Fruit fly (Drosophila melanogaster) whole organism, adult: ENCODE results near the gene CG5592.

Experiments
- CG12768 ChIP-seq: fragments of 200-800 bp; sonication (Bioruptor generic); optimal IDR thresholded peaks from 2 replicates; lab custom pipeline; 2017; ENCODE audit warnings: missing biosample characterization, missing genetic modification characterization, mild to moderate bottlenecking, moderate library complexity, missing genetic modification reagents
- CG14711 ChIP-seq: fragments of 200-800 bp; sonication (Bioruptor generic); optimal IDR thresholded peaks from 2 replicates; lab custom pipeline; 2018; ENCODE audit warnings: missing biosample characterization, mild to moderate bottlenecking, missing genetic modification characterization, moderate library complexity
- CG33017 ChIP-seq: fragments of 200-800 bp; sonication (Bioruptor generic); optimal IDR thresholded peaks from 2 replicates; lab custom pipeline; 2018; ENCODE audit warnings: missing biosample characterization, mild to moderate bottlenecking, missing genetic modification characterization, moderate library complexity
- CG5204 ChIP-seq: fragments of 200-800 bp; sonication (Bioruptor generic); optimal IDR thresholded peaks from 2 replicates; lab custom pipeline; 2016; ENCODE audit warnings: missing biosample characterization, missing genetic modification characterization
- Hr96 ChIP-seq: fragments of 200-800 bp; sonication (Bioruptor generic); optimal IDR thresholded peaks from 2 replicates; lab custom pipeline; 2016; ENCODE audit warnings: missing biosample characterization, missing genetic modification characterization
- kay ChIP-seq: fragments of 200-800 bp; sonication (Bioruptor generic); peaks from one replicate; lab custom pipeline; 2016; ENCODE audit warnings: missing biosample characterization, missing genetic modification characterization, borderline replicate concordance
- toe ChIP-seq: fragments of 200-800 bp; sonication (Bioruptor generic); optimal IDR thresholded peaks from 2 replicates; lab custom pipeline; 2016; ENCODE audit warnings: missing biosample characterization, missing genetic modification characterization

DNA sequence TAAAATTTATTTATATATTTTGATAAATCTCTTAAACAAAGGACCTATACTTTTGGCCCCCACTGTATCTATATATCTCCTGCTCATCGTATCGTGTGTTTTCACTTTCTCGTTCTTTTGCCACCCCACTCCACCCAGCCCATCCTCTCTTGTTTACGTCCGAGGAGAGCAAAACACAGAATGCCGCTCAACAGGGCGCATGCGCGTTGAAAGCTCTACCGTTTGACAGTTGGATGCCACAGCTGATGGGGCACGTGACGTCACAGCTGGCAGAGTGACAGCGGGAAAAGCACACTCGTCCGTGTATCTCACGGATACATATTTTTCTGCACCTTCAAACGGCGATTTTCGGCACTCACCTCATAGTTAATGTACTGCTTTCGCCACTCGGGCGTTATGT is 23.3 kb downstream of the CG5592 start:
- TF ChIP-seq kay: no peak
- TF ChIP-seq CG14711 (tag; lab: Kevin White, UChicago): no peak
- TF ChIP-seq Hr96 (GFP tag; lab: Kevin White, UChicago): no peak
- TF ChIP-seq CG33017 (tag; lab: Kevin White, UChicago): no peak
- no peak for TF ChIP-seq CG5204 (GFP tag; lab: Kevin White, UChicago)
- TF ChIP-seq CG12768 (GFP tag; lab: Kevin White, UChicago): no peak
- TF ChIP-seq toe (GFP tag; lab: Kevin White, UChicago): no peak
